Worm (Caenorhabditis elegans) whole organism, young adult: Measurements from ENCODE around the gene C29F7.1.
A peak's percentile ranks its signal among the peaks of the same experiment; 100 is the strongest.

ENCODE experiments used
- F22D6.2 ChIP-seq: sonication (generic microtip); optimal IDR thresholded peaks from 2 replicates; lab custom pipeline; 2016; ENCODE audit warnings: mild to moderate bottlenecking, missing genetic modification characterization, missing compliant biosample characterization
- F23B12.7 ChIP-seq: sonication (generic microtip); optimal IDR thresholded peaks from 2 replicates; lab custom pipeline; 2017; ENCODE audit warnings: missing genetic modification characterization, mild to moderate bottlenecking, missing compliant biosample characterization, antibody characterized with exemption, moderate library complexity; ENCODE audit not compliant: insufficient read depth
- F37B4.10 ChIP-seq: fragments of 200-800 bp; sonication (Bioruptor generic); IDR thresholded peaks from 2 replicates; pipeline ENCODE4 v1.3.6; 2022; ENCODE audit warnings: missing genetic modification characterization, missing compliant biosample characterization
- F49E8.2 ChIP-seq: sonication (generic microtip); optimal IDR thresholded peaks from 3 replicates; lab custom pipeline; 2017; ENCODE audit warnings: missing genetic modification characterization, mild to moderate bottlenecking, missing compliant biosample characterization, antibody characterized with exemption, moderate library complexity; ENCODE audit not compliant: insufficient read depth
- F55B11.4 ChIP-seq: sonication (generic microtip); optimal IDR thresholded peaks from 2 replicates; lab custom pipeline; 2016; ENCODE audit warnings: missing compliant biosample characterization, missing genetic modification characterization, borderline replicate concordance; ENCODE audit not compliant: insufficient read depth
- F57A8.1 ChIP-seq: fragments of 200-800 bp; sonication (Bioruptor generic); optimal IDR thresholded peaks from 2 replicates; lab custom pipeline; 2018; ENCODE audit warnings: mild to moderate bottlenecking, missing genetic modification characterization, moderate library complexity, missing compliant biosample characterization
- Y53G8AR.9 ChIP-seq: fragments of 200-800 bp; sonication (Bioruptor generic); conservative IDR thresholded peaks from 2 replicates; pipeline ENCODE4 v1.3.6; 2022; ENCODE audit warnings: missing genetic modification reagents, missing genetic modification characterization, missing compliant biosample characterization
- ZK185.1 ChIP-seq: sonication (generic microtip); optimal IDR thresholded peaks from 2 replicates; lab custom pipeline; 2016; ENCODE audit warnings: mild to moderate bottlenecking, missing genetic modification characterization, missing compliant biosample characterization; ENCODE audit not compliant: poor library complexity, severe bottlenecking
- ama-1 ChIP-seq, 3 experiments: fragments of 150-350 bp in 1 of 3; sonication (generic microtip) in 2 of 3; optimal IDR thresholded peaks; 2 replicates each; lab custom pipeline; 2014 to 2018; ENCODE audit warnings: missing biosample characterization in 2 of 3, missing genetic modification characterization in 2 of 3, missing genetic modification reagents in 2 of 3
- ccch-3 ChIP-seq: fragments of 200-800 bp; sonication (Bioruptor generic); optimal IDR thresholded peaks from 2 replicates; lab custom pipeline; 2018; ENCODE audit warnings: mild to moderate bottlenecking, missing genetic modification characterization, missing compliant biosample characterization
- ceh-40 ChIP-seq: fragments of 200-800 bp; sonication (Bioruptor generic); IDR thresholded peaks from 2 replicates; pipeline ENCODE4 v1.3.6; 2022; ENCODE audit warnings: missing genetic modification characterization, missing compliant biosample characterization
- ceh-79 ChIP-seq: sonication (generic microtip); optimal IDR thresholded peaks from 2 replicates; lab custom pipeline; 2017; ENCODE audit warnings: mild to moderate bottlenecking, missing genetic modification characterization, missing compliant biosample characterization
- ceh-91 ChIP-seq: fragments of 200-800 bp; sonication (Bioruptor generic); IDR thresholded peaks from 2 replicates; pipeline ENCODE4 v1.3.6; 2022; ENCODE audit warnings: missing genetic modification reagents, missing genetic modification characterization, missing compliant biosample characterization
- die-1 ChIP-seq: sonication (generic microtip); optimal IDR thresholded peaks from 2 replicates; lab custom pipeline; 2016; ENCODE audit warnings: missing genotype, mild to moderate bottlenecking, missing genetic modification characterization, missing compliant biosample characterization
- dox-1 ChIP-seq: fragments of 200-800 bp; sonication (Bioruptor generic); IDR thresholded peaks from 2 replicates; pipeline ENCODE4 v1.3.6; 2022; ENCODE audit warnings: missing genetic modification reagents, missing genetic modification characterization, missing compliant biosample characterization
- egl-18 ChIP-seq: fragments of 200-800 bp; sonication (Bioruptor generic); IDR thresholded peaks from 2 replicates; pipeline ENCODE4 v1.3.6; 2022; ENCODE audit warnings: missing genetic modification reagents, missing genetic modification characterization, missing compliant biosample characterization
- ekl-4 ChIP-seq: fragments of 200-800 bp; sonication (Bioruptor generic); IDR thresholded peaks from 2 replicates; pipeline ENCODE4 v1.3.6; 2022; ENCODE audit warnings: missing genetic modification reagents, missing genetic modification characterization, missing compliant biosample characterization
- ets-4 ChIP-seq: fragments of 200-800 bp; sonication (Bioruptor generic); optimal IDR thresholded peaks from 2 replicates; lab custom pipeline; 2018; ENCODE audit warnings: mild to moderate bottlenecking, missing genetic modification characterization, missing compliant biosample characterization
- hlh-12 ChIP-seq: sonication (generic microtip); optimal IDR thresholded peaks from 2 replicates; lab custom pipeline; 2016; ENCODE audit warnings: missing genetic modification characterization, missing compliant biosample characterization
- hmg-1.2 ChIP-seq: fragments of 200-800 bp; sonication (Bioruptor generic); IDR thresholded peaks from 2 replicates; pipeline ENCODE4 v1.3.6; 2022; ENCODE audit warnings: missing genetic modification reagents, missing genetic modification characterization, missing compliant biosample characterization
- hmg-20 ChIP-seq: fragments of 200-800 bp; sonication (Bioruptor generic); IDR thresholded peaks from 2 replicates; pipeline ENCODE4 v1.3.6; 2022; ENCODE audit warnings: missing genetic modification reagents, missing genetic modification characterization, missing compliant biosample characterization
- hrde-1 ChIP-seq: sonication (generic microtip); optimal IDR thresholded peaks from 2 replicates; lab custom pipeline; 2016; ENCODE audit warnings: missing genetic modification characterization, mild to moderate bottlenecking, missing compliant biosample characterization, moderate library complexity, missing genotype, missing genetic modification reagents, borderline replicate concordance
- let-607 ChIP-seq, 2 experiments: fragments of 200-800 bp in 1 of 2; sonication (Bioruptor generic) in 1 of 2; sonication (generic microtip) in 1 of 2; optimal IDR thresholded peaks; 2 replicates each; lab custom pipeline; 2016 to 2018; ENCODE audit warnings: mild to moderate bottlenecking in 2 of 2, missing compliant biosample characterization in 2 of 2, missing genetic modification characterization in 2 of 2, moderate library complexity in 2 of 2, missing genotype in 1 of 2
- lin-35 ChIP-seq, 3 experiments: fragments of 150-350 bp in 2 of 3; sonication (generic microtip) in 1 of 3; optimal IDR thresholded peaks; 2 replicates each; lab custom pipeline; 2014 to 2018; ENCODE audit warnings: missing biosample characterization in 3 of 3, missing genetic modification characterization in 3 of 3, missing genetic modification reagents in 3 of 3
- lsl-1 ChIP-seq: fragments of 200-800 bp; sonication (Bioruptor generic); optimal IDR thresholded peaks from 2 replicates; lab custom pipeline; 2018; ENCODE audit warnings: mild to moderate bottlenecking, missing genetic modification characterization, moderate library complexity, missing compliant biosample characterization
- madf-10 ChIP-seq: sonication (generic microtip); optimal IDR thresholded peaks from 2 replicates; lab custom pipeline; 2016; ENCODE audit warnings: mild to moderate bottlenecking, missing genetic modification characterization, missing compliant biosample characterization
- mel-28 ChIP-seq: sonication (generic microtip); optimal IDR thresholded peaks from 2 replicates; lab custom pipeline; 2016; ENCODE audit warnings: borderline replicate concordance, mild to moderate bottlenecking, missing genetic modification characterization, missing compliant biosample characterization
- mxl-1 ChIP-seq: sonication (generic microtip); optimal IDR thresholded peaks from 2 replicates; lab custom pipeline; 2016; ENCODE audit warnings: missing genetic modification characterization, missing compliant biosample characterization
- nfya-1 ChIP-seq: sonication (generic microtip); optimal IDR thresholded peaks from 2 replicates; lab custom pipeline; 2017; ENCODE audit warnings: antibody characterized with exemption, missing compliant biosample characterization, missing genetic modification characterization, borderline replicate concordance; ENCODE audit not compliant: insufficient read depth
- nfyb-1 ChIP-seq: fragments of 200-800 bp; sonication (Bioruptor generic); IDR thresholded peaks from 2 replicates; pipeline ENCODE4 v1.3.6; 2022; ENCODE audit warnings: missing genetic modification reagents, missing genetic modification characterization, missing compliant biosample characterization
- nhr-80 ChIP-seq: sonication (generic microtip); optimal IDR thresholded peaks from 2 replicates; lab custom pipeline; 2016; ENCODE audit warnings: missing genetic modification characterization, missing compliant biosample characterization
- rec-8 ChIP-seq, 2 experiments: sonication (generic microtip); optimal IDR thresholded peaks; 2 replicates each; lab custom pipeline; 2016; ENCODE audit warnings: mild to moderate bottlenecking in 2 of 2, missing genetic modification characterization in 2 of 2, missing genetic modification reagents in 2 of 2, missing genotype in 2 of 2, missing biosample characterization in 1 of 2, missing compliant biosample characterization in 1 of 2, moderate library complexity in 1 of 2
- repo-1 ChIP-seq: sonication (generic microtip); optimal IDR thresholded peaks from 2 replicates; lab custom pipeline; 2017; ENCODE audit warnings: mild to moderate bottlenecking, missing genetic modification characterization, missing compliant biosample characterization
- snpc-1.3 ChIP-seq: sonication (generic microtip); optimal IDR thresholded peaks from 2 replicates; lab custom pipeline; 2017; ENCODE audit warnings: missing genetic modification characterization, mild to moderate bottlenecking, missing compliant biosample characterization, antibody characterized with exemption, moderate library complexity, missing genotype, missing genetic modification reagents; ENCODE audit not compliant: insufficient read depth
- snpc-3.4 ChIP-seq: sonication (generic microtip); optimal IDR thresholded peaks from 2 replicates; lab custom pipeline; 2017; ENCODE audit warnings: missing genetic modification characterization, mild to moderate bottlenecking, missing compliant biosample characterization, antibody characterized with exemption, moderate library complexity, missing genotype, missing genetic modification reagents
- somi-1 ChIP-seq: fragments of 200-800 bp; sonication (Bioruptor generic); optimal IDR thresholded peaks from 2 replicates; lab custom pipeline; 2018; ENCODE audit warnings: mild to moderate bottlenecking, missing genetic modification characterization, missing compliant biosample characterization
- tbp1 ChIP-seq: fragments of 200-800 bp; sonication (Bioruptor generic); optimal IDR thresholded peaks from 2 replicates; lab custom pipeline; 2018; ENCODE audit warnings: mild to moderate bottlenecking, missing genetic modification characterization, missing compliant biosample characterization
- ztf-18 ChIP-seq: sonication (generic microtip); optimal IDR thresholded peaks from 2 replicates; lab custom pipeline; 2016; ENCODE audit warnings: missing genotype, mild to moderate bottlenecking, missing genetic modification characterization, missing compliant biosample characterization

C29F7.1 gene

DNA sequence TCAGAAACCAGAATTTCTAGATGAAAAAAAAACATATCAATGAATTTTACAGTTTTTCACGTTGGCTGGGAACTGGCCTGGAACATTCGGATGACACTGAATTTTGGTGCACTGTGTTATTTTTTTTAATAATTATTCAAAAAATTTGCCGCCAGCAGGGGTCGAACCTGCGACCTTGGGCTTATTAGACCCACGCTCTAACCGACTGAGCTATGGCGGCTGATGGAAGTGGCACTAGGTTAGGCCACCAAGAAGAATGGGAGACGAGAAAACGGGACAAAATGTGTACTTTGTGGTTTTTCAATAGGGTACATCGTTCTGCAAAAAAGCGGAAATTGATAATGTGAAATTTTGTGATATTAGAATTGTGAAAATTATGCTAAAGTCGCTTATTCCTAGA, 5.2 kb downstream of the C29F7.1 start (continued):
- TF ChIP-seq ceh-40 (0 out of 2 replicates have a peak, but pooled peaks have one; percentile 61), lsl-1 (GFP tag; lab: Kevin White, UChicago) (no peak), hmg-20 (GFP tag; lab: Robert Waterston, UW) (no peak), nfya-1 (no peak), ccch-3 (GFP tag; lab: Kevin White, UChicago) (no peak), F22D6.2 (tag; lab: Kevin White, UChicago) (no peak), let-607 (tag; optimal IDR thresholded peaks at IDR 0.05; lab: Kevin White, UChicago) (peak in 1 of 2 experiments; percentile 12), ekl-4 (peak; percentile 37; the same call in 1 of the 2 replicates), ztf-18 (tag; lab: Kevin White, UChicago) (peak; percentile 40), die-1 (tag; lab: Kevin White, UChicago) (peak; percentile 65), F23B12.7 (tag; lab: Kevin White, UChicago) (peak; percentile 64), ceh-79 (tag; lab: Kevin White, UChicago) (peak; percentile 13), ets-4 (no peak), hmg-1.2 (peak; percentile 55), nhr-80 (tag; lab: Kevin White, UChicago) (peak; percentile 8), snpc-3.4 (tag; lab: Kevin White, UChicago) (peak; percentile 49), snpc-1.3 (tag; lab: Kevin White, UChicago) (peak; percentile 39), hrde-1 (peak; percentile 22), ama-1 (optimal IDR thresholded peaks at IDR 0.05; lab: Kevin White, UChicago) (no peak), ama-1 (GFP tag; optimal IDR thresholded peaks at IDR 0.05; lab: Kevin White, UChicago) (peak in 1 of 2 experiments; percentile 58), ceh-91 (GFP tag; lab: Robert Waterston, UW) (no peak), ZK185.1 (peak; percentile 31), tbp1 (peak; percentile 93), F49E8.2 (tag; lab: Kevin White, UChicago) (no peak), somi-1 (GFP tag; lab: Kevin White, UChicago) (peak; percentile 23), mxl-1 (tag; lab: Kevin White, UChicago) (peak; percentile 33), F55B11.4 (tag; lab: Kevin White, UChicago) (no peak), rec-8 (tag; optimal IDR thresholded peaks at IDR 0.05; lab: Kevin White, UChicago) (peak; percentile 26 to 48), Y53G8AR.9 (GFP tag; lab: Robert Waterston, UW) (no peak), lin-35 (GFP tag; optimal IDR thresholded peaks at IDR 0.05; lab: Kevin White, UChicago) (peak in 1 of 3 experiments; percentile 20), madf-10 (tag; lab: Kevin White, UChicago) (peak; percentile 44)

DNA sequence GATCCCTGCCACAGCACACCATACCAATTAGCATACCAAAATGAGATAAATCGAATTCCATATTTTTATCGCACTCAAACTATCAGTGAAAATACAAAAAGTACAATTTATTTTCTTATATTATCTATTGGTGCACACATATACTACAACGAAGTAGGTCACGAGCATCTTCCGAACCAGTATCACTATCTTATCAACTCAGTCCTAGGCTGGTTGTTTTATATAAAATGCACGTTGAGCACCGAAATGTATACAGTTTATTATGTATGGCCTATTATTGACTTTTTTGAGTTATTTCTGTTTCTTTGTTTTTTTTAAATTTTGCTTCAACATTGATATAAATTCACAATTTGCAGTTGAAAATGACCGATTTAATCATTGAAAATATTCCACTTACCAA, 6.0 kb downstream of the C29F7.1 start, which contains the start of gene C29F7.2:
Gene C29F7.2 (plus strand): TSS at position 357 of the 400 bp plus-strand sequence.
- peak; percentile 31 for TF ChIP-seq tbp1
- TF ChIP-seq nfyb-1 (GFP tag; lab: Robert Waterston, UW): no peak
- TF ChIP-seq hlh-12 (tag; lab: Kevin White, UChicago): no peak
- peak; percentile 44 for TF ChIP-seq nhr-80 (tag; lab: Kevin White, UChicago)
- no peak for TF ChIP-seq repo-1 (tag; lab: Kevin White, UChicago)

DNA sequence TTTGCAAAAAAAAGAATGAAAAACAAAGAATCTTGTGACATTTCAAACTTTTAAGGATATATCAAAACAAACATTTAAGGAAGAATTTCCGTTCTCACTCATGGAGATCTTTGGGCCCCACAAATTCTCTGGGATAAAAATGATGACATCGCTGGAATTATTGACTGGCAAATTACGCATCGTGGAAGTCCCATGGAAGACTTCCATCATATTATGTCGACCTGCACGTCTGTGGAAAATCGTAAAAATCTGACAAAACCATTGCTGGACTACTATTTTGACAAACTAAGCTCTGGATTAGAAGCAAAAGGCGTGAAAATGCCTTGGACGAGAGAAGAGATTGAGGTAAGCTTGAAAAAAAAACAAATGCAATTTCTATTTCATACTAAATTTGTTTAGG, 7.7 kb downstream of the C29F7.1 start:
- TF ChIP-seq F57A8.1 (GFP tag; lab: Kevin White, UChicago): no peak
- no peak for TF ChIP-seq dox-1 (GFP tag; lab: Robert Waterston, UW)
- no peak for TF ChIP-seq F37B4.10 (GFP tag; lab: Robert Waterston, UW)
- TF ChIP-seq somi-1 (GFP tag; lab: Kevin White, UChicago): no peak
- TF ChIP-seq ets-4: no peak
- no peak for TF ChIP-seq hlh-12 (tag; lab: Kevin White, UChicago)
- no peak for TF ChIP-seq egl-18 (GFP tag; lab: Robert Waterston, UW)
- TF ChIP-seq mel-28: no peak
- no peak for TF ChIP-seq ekl-4
